Fruit fly (Drosophila melanogaster) whole organism, embryonic: ENCODE results near the gene CG10383.

Experiments
- CG10267 ChIP-seq: fragments of 200-800 bp; sonication (Bioruptor generic); optimal IDR thresholded peaks from 2 replicates; lab custom pipeline; 2018; ENCODE audit warnings: missing biosample characterization, mild to moderate bottlenecking, missing genetic modification characterization, moderate library complexity
- CG10543 ChIP-seq: fragments of 200-800 bp; sonication (Bioruptor generic); optimal IDR thresholded peaks from 3 replicates; lab custom pipeline; 2017; ENCODE audit warnings: missing biosample characterization, mild to moderate bottlenecking, missing genetic modification characterization, moderate library complexity
- CG10654 ChIP-seq: fragments of 200-800 bp; sonication (Bioruptor generic); optimal IDR thresholded peaks from 2 replicates; lab custom pipeline; 2016; ENCODE audit warnings: missing biosample characterization, missing genetic modification characterization
- CG11093 ChIP-seq: fragments of 200-800 bp; sonication (Bioruptor generic); IDR thresholded peaks from 3 replicates; pipeline ENCODE4 v1.3.6; 2022; ENCODE audit warnings: missing biosample characterization, missing genetic modification characterization
- CG16813 ChIP-seq: fragments of 200-800 bp; sonication (Bioruptor generic); IDR thresholded peaks from 3 replicates; pipeline ENCODE4 v1.3.6; 2022; ENCODE audit warnings: missing biosample characterization, missing genetic modification characterization; ENCODE audit not compliant: partially characterized antibody
- CG17328 ChIP-seq: fragments of 200-800 bp; sonication (Bioruptor generic); IDR thresholded peaks from 2 replicates; pipeline ENCODE4 v1.3.6; 2022; ENCODE audit warnings: missing biosample characterization, missing genetic modification characterization
- CG17361 ChIP-seq: fragments of 200-800 bp; sonication (Bioruptor generic); IDR thresholded peaks from 3 replicates; pipeline ENCODE4 v1.3.6; 2022; ENCODE audit warnings: missing biosample characterization, missing genetic modification characterization
- CG17568 ChIP-seq: fragments of 200-800 bp; sonication (Bioruptor generic); optimal IDR thresholded peaks from 2 replicates; lab custom pipeline; 2018; ENCODE audit warnings: missing biosample characterization, mild to moderate bottlenecking, missing genetic modification characterization, moderate library complexity
- CG18476 ChIP-seq: fragments of 200-800 bp; sonication (Bioruptor generic); optimal IDR thresholded peaks from 2 replicates; lab custom pipeline; 2016; ENCODE audit warnings: missing biosample characterization, mild to moderate bottlenecking, missing genetic modification characterization
- CG2120 ChIP-seq: fragments of 200-800 bp; sonication (Bioruptor generic); optimal IDR thresholded peaks from 3 replicates; lab custom pipeline; 2016; ENCODE audit warnings: missing biosample characterization, missing genetic modification characterization
- CG3065 ChIP-seq: fragments of 200-800 bp; sonication (Bioruptor generic); optimal IDR thresholded peaks from 2 replicates; lab custom pipeline; 2016; ENCODE audit warnings: missing biosample characterization, missing genetic modification characterization
- CG31224 ChIP-seq: fragments of 200-800 bp; sonication (Bioruptor generic); IDR thresholded peaks from 2 replicates; pipeline ENCODE4 v1.3.6; 2022; ENCODE audit warnings: missing biosample characterization, missing genetic modification characterization
- CG33557 ChIP-seq: fragments of 200-800 bp; sonication (Bioruptor generic); optimal IDR thresholded peaks from 2 replicates; lab custom pipeline; 2019; ENCODE audit warnings: missing biosample characterization, mild to moderate bottlenecking, missing genetic modification characterization, moderate library complexity
- CG34376 ChIP-seq: fragments of 200-800 bp; sonication (Bioruptor generic); optimal IDR thresholded peaks from 2 replicates; lab custom pipeline; 2018; ENCODE audit warnings: missing biosample characterization, mild to moderate bottlenecking, missing genetic modification characterization
- CG4282 ChIP-seq: fragments of 200-800 bp; sonication (Bioruptor generic); optimal IDR thresholded peaks from 2 replicates; lab custom pipeline; 2016; ENCODE audit warnings: missing biosample characterization, missing genetic modification characterization
- CG4707 ChIP-seq: fragments of 200-800 bp; sonication (Bioruptor generic); optimal IDR thresholded peaks from 2 replicates; lab custom pipeline; 2018; ENCODE audit warnings: missing biosample characterization, mild to moderate bottlenecking, missing genetic modification characterization, moderate library complexity
- CG4854 ChIP-seq: fragments of 200-800 bp; sonication (Bioruptor generic); optimal IDR thresholded peaks from 2 replicates; lab custom pipeline; 2016; ENCODE audit warnings: missing biosample characterization, missing genetic modification characterization, inconsistent platforms
- CG7372 ChIP-seq: fragments of 200-800 bp; sonication (Bioruptor generic); IDR thresholded peaks from 2 replicates; pipeline ENCODE4 v1.3.6; 2022; ENCODE audit warnings: missing biosample characterization, missing genetic modification characterization
- CG8478 ChIP-seq: fragments of >200 bp; optimal IDR thresholded peaks from 2 replicates; lab custom pipeline; 2018
- Doc3 ChIP-seq: fragments of 200-800 bp; sonication (Bioruptor generic); IDR thresholded peaks from 3 replicates; pipeline ENCODE4 v1.3.6; 2022; ENCODE audit warnings: missing biosample characterization, missing genetic modification characterization; ENCODE audit not compliant: partially characterized antibody
- Fer3 ChIP-seq: fragments of 200-800 bp; sonication (Bioruptor generic); optimal IDR thresholded peaks from 2 replicates; lab custom pipeline; 2018; ENCODE audit warnings: missing biosample characterization, mild to moderate bottlenecking, missing genetic modification characterization, moderate library complexity
- Hey ChIP-seq: fragments of 200-800 bp; sonication (Bioruptor generic); optimal IDR thresholded peaks from 3 replicates; lab custom pipeline; 2018; ENCODE audit warnings: missing biosample characterization, mild to moderate bottlenecking, missing genetic modification characterization
- MESR4 ChIP-seq: fragments of 200-800 bp; sonication (Bioruptor generic); optimal IDR thresholded peaks from 2 replicates; lab custom pipeline; 2018; ENCODE audit warnings: missing biosample characterization, mild to moderate bottlenecking, missing genetic modification characterization, moderate library complexity
- MTF-1 ChIP-seq: fragments of 200-800 bp; sonication (Bioruptor generic); optimal IDR thresholded peaks from 2 replicates; lab custom pipeline; 2018; ENCODE audit warnings: missing biosample characterization, mild to moderate bottlenecking, missing genetic modification characterization, borderline replicate concordance
- Max ChIP-seq: fragments of 200-800 bp; sonication (Bioruptor generic); optimal IDR thresholded peaks from 2 replicates; lab custom pipeline; 2016; ENCODE audit warnings: missing biosample characterization, mild to moderate bottlenecking, missing genetic modification characterization
- Mes4 ChIP-seq: fragments of 200-800 bp; sonication (Bioruptor generic); optimal IDR thresholded peaks from 2 replicates; lab custom pipeline; 2016; ENCODE audit warnings: missing biosample characterization, missing genetic modification characterization
- Opbp ChIP-seq: fragments of 200-800 bp; sonication (Bioruptor generic); IDR thresholded peaks from 3 replicates; pipeline ENCODE4 v1.3.6; 2022; ENCODE audit warnings: missing biosample characterization, missing genetic modification characterization; ENCODE audit not compliant: partially characterized antibody
- Usf ChIP-seq: fragments of 200-800 bp; sonication (Bioruptor generic); optimal IDR thresholded peaks from 2 replicates; lab custom pipeline; 2017; ENCODE audit warnings: missing genotype, missing biosample characterization, missing genetic modification characterization
- ac ChIP-seq: fragments of 200-800 bp; sonication (Bioruptor generic); optimal IDR thresholded peaks from 3 replicates; lab custom pipeline; 2017; ENCODE audit warnings: missing biosample characterization, mild to moderate bottlenecking, missing genetic modification characterization
- ash1 ChIP-seq: fragments of 200-800 bp; sonication (Bioruptor generic); optimal IDR thresholded peaks from 2 replicates; lab custom pipeline; 2018; ENCODE audit warnings: missing biosample characterization, mild to moderate bottlenecking, missing genetic modification characterization
- crc ChIP-seq: fragments of 200-800 bp; sonication (Bioruptor generic); optimal IDR thresholded peaks from 2 replicates; lab custom pipeline; 2016; ENCODE audit warnings: missing biosample characterization, missing genetic modification characterization
- danr ChIP-seq: fragments of 200-800 bp; sonication (Bioruptor generic); IDR thresholded peaks from 2 replicates; pipeline ENCODE4 v1.3.6; 2022; ENCODE audit warnings: missing biosample characterization, missing genetic modification characterization
- dm ChIP-seq: fragments of 200-800 bp; sonication (Bioruptor generic); optimal IDR thresholded peaks from 3 replicates; lab custom pipeline; 2016; ENCODE audit warnings: missing biosample characterization, missing genetic modification characterization
- dysf ChIP-seq: fragments of 200-800 bp; sonication (Bioruptor generic); IDR thresholded peaks from 3 replicates; pipeline ENCODE4 v1.3.6; 2022; ENCODE audit warnings: missing biosample characterization, missing genetic modification characterization
- hb ChIP-seq: fragments of 200-800 bp; sonication (Bioruptor generic); IDR thresholded peaks from 3 replicates; pipeline ENCODE4 v1.3.6; 2022; ENCODE audit warnings: missing biosample characterization, missing genetic modification characterization; ENCODE audit not compliant: partially characterized antibody
- jumu ChIP-seq: fragments of 200-800 bp; sonication (Bioruptor generic); optimal IDR thresholded peaks from 3 replicates; lab custom pipeline; 2016; ENCODE audit warnings: missing biosample characterization, missing genetic modification characterization
- kah ChIP-seq: fragments of 200-800 bp; sonication (Bioruptor generic); optimal IDR thresholded peaks from 2 replicates; lab custom pipeline; 2018; ENCODE audit warnings: missing biosample characterization, mild to moderate bottlenecking, missing genetic modification characterization
- lab ChIP-seq: fragments of 200-800 bp; sonication (Bioruptor generic); optimal IDR thresholded peaks from 3 replicates; lab custom pipeline; 2017; ENCODE audit warnings: missing biosample characterization, missing genetic modification characterization, mild to moderate bottlenecking, moderate library complexity, missing genetic modification reagents
- org-1 ChIP-seq: fragments of 200-800 bp; sonication (Bioruptor generic); optimal IDR thresholded peaks from 2 replicates; lab custom pipeline; 2017; ENCODE audit warnings: missing biosample characterization, missing genetic modification characterization
- otp ChIP-seq: fragments of 200-800 bp; sonication (Bioruptor generic); IDR thresholded peaks from 3 replicates; pipeline ENCODE4, ENCODE4 v1.3.6; 2022; ENCODE audit warnings: missing biosample characterization, missing genetic modification characterization
- pzg ChIP-seq: fragments of 200-800 bp; sonication (Bioruptor generic); optimal IDR thresholded peaks from 3 replicates; lab custom pipeline; 2018; ENCODE audit warnings: missing biosample characterization, mild to moderate bottlenecking, missing genetic modification characterization, moderate library complexity
- run ChIP-seq: fragments of 200-800 bp; sonication (Bioruptor generic); optimal IDR thresholded peaks from 3 replicates; lab custom pipeline; 2018; ENCODE audit warnings: missing biosample characterization, mild to moderate bottlenecking, missing genetic modification characterization
- sisA ChIP-seq: fragments of 200-800 bp; sonication (Bioruptor generic); IDR thresholded peaks from 2 replicates; pipeline ENCODE4 v1.3.6; 2022; ENCODE audit warnings: missing biosample characterization, missing genetic modification characterization
- sna ChIP-seq: fragments of 200-800 bp; sonication (Bioruptor generic); IDR thresholded peaks from 2 replicates; pipeline ENCODE4 v1.3.6; 2022; ENCODE audit warnings: missing biosample characterization, missing genetic modification characterization; ENCODE audit not compliant: partially characterized antibody
- tll ChIP-seq, 2 experiments: fragments of 200-800 bp in 1 of 2; fragments of >200 bp in 1 of 2; sonication (Bioruptor generic) in 1 of 2; optimal IDR thresholded peaks; 2 replicates each; lab custom pipeline; 2017 to 2019; ENCODE audit warnings: missing biosample characterization in 2 of 2, missing genetic modification characterization in 2 of 2, mild to moderate bottlenecking in 1 of 2, moderate library complexity in 1 of 2
- toy ChIP-seq: fragments of 200-800 bp; sonication (Bioruptor generic); IDR thresholded peaks from 2 replicates; pipeline ENCODE4 v1.3.6; 2022; ENCODE audit warnings: missing biosample characterization, missing genetic modification characterization
- trem ChIP-seq: fragments of 200-800 bp; optimal IDR thresholded peaks from 3 replicates; lab custom pipeline; 2019; ENCODE audit warnings: missing biosample characterization, mild to moderate bottlenecking, missing genetic modification characterization, moderate library complexity
- trh ChIP-seq: fragments of 200-800 bp; sonication (Bioruptor generic); optimal IDR thresholded peaks from 2 replicates; lab custom pipeline; 2016; ENCODE audit warnings: missing biosample characterization, missing genetic modification characterization
- tup ChIP-seq: fragments of 200-800 bp; sonication (Bioruptor generic); optimal IDR thresholded peaks from 2 replicates; lab custom pipeline; 2016; ENCODE audit warnings: missing biosample characterization, mild to moderate bottlenecking, missing genetic modification characterization, moderate library complexity
- vvl ChIP-seq: fragments of 200-800 bp; sonication (Bioruptor generic); IDR thresholded peaks from 2 replicates; pipeline ENCODE4 v1.3.6; 2022; ENCODE audit warnings: missing biosample characterization, missing genetic modification characterization
- zen ChIP-seq: fragments of 200-800 bp; sonication (Bioruptor generic); optimal IDR thresholded peaks from 3 replicates; lab custom pipeline; 2018; ENCODE audit warnings: missing biosample characterization, mild to moderate bottlenecking, missing genetic modification characterization, moderate library complexity

CG10383 gene

dm6 chr2L:18653328-18653675 lies 42.1 kb downstream of the CG10383 start (continued):
- no peak for TF ChIP-seq ac (GFP tag; lab: Kevin White, UChicago)
- no peak for TF ChIP-seq ash1
- TF ChIP-seq sisA (GFP tag; lab: Robert Waterston, UW): peak; percentile 69
- TF ChIP-seq CG11093 (GFP tag; lab: Robert Waterston, UW): peak; percentile 71
- peak; percentile 30 for TF ChIP-seq crc (GFP tag; lab: Kevin White, UChicago)
- peak; percentile 91 for TF ChIP-seq vvl
- TF ChIP-seq zen (tag; lab: Kevin White, UChicago): peak; percentile 85
- peak; percentile 69; the same call in 1 of the 3 replicates for TF ChIP-seq dysf (GFP tag; lab: Robert Waterston, UW)
- no peak for TF ChIP-seq Mes4 (GFP tag; lab: Kevin White, UChicago)
- TF ChIP-seq CG31224 (GFP tag; lab: Robert Waterston, UW): peak; percentile 61
- peak; percentile 62 for TF ChIP-seq CG4707 (GFP tag; lab: Kevin White, UChicago)
- TF ChIP-seq CG18476: peak; percentile 58
- peak; percentile 23 for TF ChIP-seq kah
- TF ChIP-seq tup (GFP tag; lab: Kevin White, UChicago): no peak
- TF ChIP-seq CG17568 (GFP tag; lab: Kevin White, UChicago): no peak
- TF ChIP-seq sna: no peak
- peak; percentile 40 for TF ChIP-seq MTF-1 (GFP tag; lab: Kevin White, UChicago)
- TF ChIP-seq CG17328: peak; percentile 76
- no peak for TF ChIP-seq CG8478 (lab: Kevin White, UChicago)
- TF ChIP-seq CG2120 (GFP tag; lab: Kevin White, UChicago): peak; percentile 14
- TF ChIP-seq lab (GFP tag; lab: Kevin White, UChicago): peak; percentile 79
- TF ChIP-seq CG4854: peak; percentile 67
- no peak for TF ChIP-seq CG34376 (GFP tag; lab: Kevin White, UChicago)
- no peak for TF ChIP-seq CG4282 (GFP tag; lab: Kevin White, UChicago)
- TF ChIP-seq trem: peak; percentile 57
- peak; percentile 31; the same call in 1 of the 2 replicates for TF ChIP-seq CG7372 (GFP tag; lab: Robert Waterston, UW)
- TF ChIP-seq pzg (GFP tag; lab: Kevin White, UChicago): no peak
- no peak for TF ChIP-seq MESR4 (GFP tag; lab: Kevin White, UChicago)
- TF ChIP-seq hb (GFP tag; lab: Robert Waterston, UW): no peak
- TF ChIP-seq toy (GFP tag; lab: Robert Waterston, UW): no peak
- peak; percentile 34 for TF ChIP-seq trh (GFP tag; lab: Kevin White, UChicago)
- peak; percentile 66 for TF ChIP-seq Max (GFP tag; lab: Kevin White, UChicago)
- peak; percentile 15 for TF ChIP-seq org-1
- TF ChIP-seq Hey (tag; lab: Kevin White, UChicago): no peak
- peak in 1 of 2 experiments; percentile 4 for TF ChIP-seq tll (GFP tag; optimal IDR thresholded peaks at IDR 0.05; lab: Kevin White, UChicago)
- TF ChIP-seq jumu (GFP tag; lab: Kevin White, UChicago): peak; percentile 46
- TF ChIP-seq CG10543 (GFP tag; lab: Kevin White, UChicago): no peak
- no peak for TF ChIP-seq CG16813 (GFP tag; lab: Robert Waterston, UW)
- TF ChIP-seq Opbp (GFP tag; lab: Robert Waterston, UW): no peak
- TF ChIP-seq dm (GFP tag; lab: Kevin White, UChicago): no peak
- no peak for TF ChIP-seq Doc3 (GFP tag; lab: Robert Waterston, UW)
- TF ChIP-seq danr (GFP tag; lab: Robert Waterston, UW): no peak; the same call in 1 of the 2 replicates
- TF ChIP-seq CG33557 (GFP tag; lab: Kevin White, UChicago): no peak
- peak; percentile 2 for TF ChIP-seq run (tag; lab: Kevin White, UChicago)
- peak; percentile 61 for TF ChIP-seq CG10654
- TF ChIP-seq CG17361: peak; percentile 86
- TF ChIP-seq CG3065 (GFP tag; lab: Kevin White, UChicago): peak; percentile 21
- TF ChIP-seq CG10267 (tag; lab: Kevin White, UChicago): peak; percentile 69
- peak; percentile 58 for TF ChIP-seq Fer3 (tag; lab: Kevin White, UChicago)
- peak; percentile 75; the same call in 2 of the 3 replicates for TF ChIP-seq otp (GFP tag; lab: Robert Waterston, UW)
- TF ChIP-seq Usf (GFP tag; lab: Kevin White, UChicago): peak; percentile 40
